Worm (Caenorhabditis elegans): ENCODE measurements around the gene immp-1.

Gene immp-1

ce11 chrIII:11774508-11775000 lies at the start of gene immp-1:
Gene immp-1, plus strand, starts transcription at chrIII:11774950.
- TF ChIP-seq nhr-232 (tag; optimal IDR thresholded peaks at IDR 0.05): no peak
- peak; percentile 93 for TF ChIP-seq hlh-30 (tag; optimal IDR thresholded peaks at IDR 0.05; ENCODE audit: insufficient read depth)
- peak; percentile 8 for TF ChIP-seq nfya-1 (tag; optimal IDR thresholded peaks at IDR 0.05)

- no peak for TF ChIP-seq nhr-11 (tag; optimal IDR thresholded peaks at IDR 0.05)
- no peak for TF ChIP-seq pqm-1 (tag; optimal IDR thresholded peaks at IDR 0.05)
- no peak for TF ChIP-seq elt-2 (tag; optimal IDR thresholded peaks at IDR 0.05)
- TF ChIP-seq ceh-18 (tag; optimal IDR thresholded peaks at IDR 0.05): no peak
- no peak for TF ChIP-seq K02D7.2 (tag; optimal IDR thresholded peaks at IDR 0.05)
- no peak for TF ChIP-seq che-1 (tag; optimal IDR thresholded peaks at IDR 0.05)
- no peak for TF ChIP-seq pha-2 (tag; optimal IDR thresholded peaks at IDR 0.05)
- no peak for TF ChIP-seq C08G9.2 (tag; optimal IDR thresholded peaks at IDR 0.05)
- no peak for TF ChIP-seq nhr-232 (tag; optimal IDR thresholded peaks at IDR 0.05)
- TF ChIP-seq elt-4 (tag; optimal IDR thresholded peaks at IDR 0.05): no peak
- no peak for TF ChIP-seq rnt-1 (tag; optimal IDR thresholded peaks at IDR 0.05)
Observed at ce11 chrIII:11726590-11726989, 48.2 kb upstream of the immp-1 start, which contains the start of gene Y41C4A.12. Gene Y41C4A.12, minus strand, starts transcription at chrIII:11726690.

- TF ChIP-seq gmeb-2 (tag; optimal IDR thresholded peaks at IDR 0.05) (no peak), ets-4 (tag; optimal IDR thresholded peaks at IDR 0.05) (no peak), elt-2 (tag; optimal IDR thresholded peaks at IDR 0.05) (peak; percentile 80)
Observed at ce11 chrIII:11727010-11727409, 47.7 kb upstream of the immp-1 start.

ce11 chrIII:11730312-11730711 lies 44.4 kb upstream of the immp-1 start, which contains the start of gene Y41C4A.18:
Gene Y41C4A.18, plus strand, starts transcription at chrIII:11730612.
- no peak for TF ChIP-seq ceh-22 (tag; optimal IDR thresholded peaks at IDR 0.05)
- no peak for TF ChIP-seq ceh-45 (GFP tag; IDR thresholded peaks at IDR 0.05)
- no peak for TF ChIP-seq ceh-2 (tag; optimal IDR thresholded peaks at IDR 0.05)
- TF ChIP-seq fkh-10 (GFP tag; optimal IDR thresholded peaks at IDR 0.05): no peak

ce11 chrIII:11730850-11731249 lies 43.9 kb upstream of the immp-1 start:
- TF ChIP-seq ceh-24 (tag; optimal IDR thresholded peaks at IDR 0.05) (no peak), che-1 (tag; optimal IDR thresholded peaks at IDR 0.05) (no peak), ceh-6 (GFP tag; optimal IDR thresholded peaks at IDR 0.05) (no peak), K02D7.2 (tag; optimal IDR thresholded peaks at IDR 0.05) (no peak), K09A11.1 (tag; optimal IDR thresholded peaks at IDR 0.05; ENCODE audit: insufficient read depth) (no peak)

ce11 chrIII:11731491-11731890 lies 43.3 kb upstream of the immp-1 start:
- TF ChIP-seq unc-42 (tag; optimal IDR thresholded peaks at IDR 0.05) (no peak), ceh-34 (tag; optimal IDR thresholded peaks at IDR 0.05) (no peak), ama-1 (optimal IDR thresholded peaks at IDR 0.05) (no peak), elt-4 (tag; optimal IDR thresholded peaks at IDR 0.05) (no peak), ceh-48 (tag; optimal IDR thresholded peaks at IDR 0.05) (no peak)

- TF ChIP-seq unc-86 (tag; optimal IDR thresholded peaks at IDR 0.05) (no peak), K09A11.1 (tag; optimal IDR thresholded peaks at IDR 0.05; ENCODE audit: insufficient read depth) (no peak), pros-1 (tag; optimal IDR thresholded peaks at IDR 0.05) (no peak), ceh-34 (tag; optimal IDR thresholded peaks at IDR 0.05) (no peak), hlh-30 (tag; optimal IDR thresholded peaks at IDR 0.05; ENCODE audit: insufficient read depth) (no peak), K02D7.2 (tag; optimal IDR thresholded peaks at IDR 0.05) (no peak), ceh-18 (tag; optimal IDR thresholded peaks at IDR 0.05) (no peak), fkh-10 (GFP tag; optimal IDR thresholded peaks at IDR 0.05) (no peak), hlh-13 (GFP tag; optimal IDR thresholded peaks at IDR 0.05) (no peak), ttx-3 (tag; optimal IDR thresholded peaks at IDR 0.05) (no peak), mec-3 (tag; optimal IDR thresholded peaks at IDR 0.05; ENCODE audit: borderline replicate concordance) (no peak)
Observed at ce11 chrIII:11732056-11732455, 42.7 kb upstream of the immp-1 start, which contains the start of gene Y41C4A.21. Gene Y41C4A.21, plus strand, starts transcription at chrIII:11732356.

Data from whole organism, late embryonic.